Worm (Caenorhabditis elegans): Measurements from ENCODE around the gene C52E4.12.

C52E4.12 gene

DNA sequence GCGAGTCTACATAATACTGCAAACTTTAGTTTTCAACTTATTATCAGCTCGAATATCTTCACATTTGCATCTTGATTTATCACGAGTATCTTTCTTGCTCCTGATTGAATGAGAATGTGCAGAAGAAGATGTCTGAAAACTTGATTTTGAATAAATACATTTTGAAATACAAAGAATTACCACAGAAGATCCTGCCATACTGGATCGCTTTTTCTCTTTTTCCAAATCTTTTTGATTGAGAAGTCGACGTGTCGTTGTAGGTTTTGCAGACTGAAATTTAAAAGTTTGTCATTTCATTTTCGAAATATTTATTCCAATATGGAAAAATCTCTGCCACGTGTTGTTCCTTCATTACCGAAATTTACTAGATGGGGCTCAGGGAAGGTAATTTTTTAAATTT, at the start of gene C52E4.12:
C52E4.12 (plus strand) TSS at position 301 of the 400 bp plus-strand sequence.
- TF ChIP-seq gmeb-2 (tag; optimal IDR thresholded peaks at IDR 0.05) (no peak), ceh-9 (tag; optimal IDR thresholded peaks at IDR 0.05) (no peak)

DNA sequence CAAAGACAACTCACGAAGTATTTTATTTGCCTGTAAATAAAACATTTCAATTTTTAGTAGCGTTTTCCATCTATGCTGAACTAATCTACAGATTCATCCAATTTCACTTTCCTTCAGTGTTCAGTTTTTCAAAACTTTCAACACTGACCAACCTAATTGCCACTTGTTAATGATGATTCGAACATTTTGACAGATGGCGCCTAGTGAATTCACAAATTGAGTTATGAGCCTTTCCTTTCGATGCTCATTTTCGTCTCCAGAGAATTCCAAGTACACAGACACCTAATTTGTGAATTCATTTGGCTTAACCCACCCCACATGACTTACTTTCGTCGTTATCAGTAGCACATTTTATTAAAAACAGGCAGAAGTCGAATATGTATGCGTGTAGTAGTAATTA, 49.1 kb upstream of the C52E4.12 start:
- no peak for TF ChIP-seq nhr-11 (tag; optimal IDR thresholded peaks at IDR 0.05)
- TF ChIP-seq pag-3 (tag; optimal IDR thresholded peaks at IDR 0.05; ENCODE audit: borderline replicate concordance): no peak
- peak; percentile 53 for TF ChIP-seq unc-42 (tag; optimal IDR thresholded peaks at IDR 0.05)
- TF ChIP-seq hlh-8 (tag; optimal IDR thresholded peaks at IDR 0.05): no peak
- TF ChIP-seq sox-2 (GFP tag; IDR thresholded peaks at IDR 0.05): no peak
- no peak for TF ChIP-seq rnt-1 (tag; optimal IDR thresholded peaks at IDR 0.05)
- no peak for TF ChIP-seq sdc-2 (tag; optimal IDR thresholded peaks at IDR 0.05)

DNA sequence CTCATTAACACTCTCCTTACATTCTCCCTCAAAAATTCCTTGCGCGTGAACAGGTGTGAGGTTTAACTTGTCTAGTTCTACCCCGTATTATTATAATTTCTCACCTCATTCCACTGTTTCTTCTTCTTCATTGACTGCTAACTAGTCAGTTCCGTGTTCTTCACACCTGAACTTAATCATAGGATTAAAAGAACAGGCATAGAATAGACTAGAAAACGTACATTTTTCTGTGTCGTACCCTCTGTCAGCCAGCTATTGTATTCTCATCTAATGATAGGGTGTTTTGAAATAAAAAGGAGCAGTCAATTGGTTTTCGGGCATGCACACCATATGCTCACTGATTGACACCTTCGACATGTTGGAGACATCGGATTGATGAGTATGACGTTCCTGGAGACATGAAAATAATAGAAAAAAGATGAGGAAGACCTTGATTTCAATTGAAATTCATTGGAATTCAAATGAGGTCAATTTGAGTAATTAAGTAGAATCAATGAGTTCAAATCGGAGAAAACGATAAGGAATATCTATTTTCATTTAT, 48.5 kb upstream of the C52E4.12 start:
- no peak for TF ChIP-seq ztf-16 (tag; optimal IDR thresholded peaks at IDR 0.05)
- peak; percentile 86 for TF ChIP-seq unc-55 (GFP tag; optimal IDR thresholded peaks at IDR 0.05)

DNA sequence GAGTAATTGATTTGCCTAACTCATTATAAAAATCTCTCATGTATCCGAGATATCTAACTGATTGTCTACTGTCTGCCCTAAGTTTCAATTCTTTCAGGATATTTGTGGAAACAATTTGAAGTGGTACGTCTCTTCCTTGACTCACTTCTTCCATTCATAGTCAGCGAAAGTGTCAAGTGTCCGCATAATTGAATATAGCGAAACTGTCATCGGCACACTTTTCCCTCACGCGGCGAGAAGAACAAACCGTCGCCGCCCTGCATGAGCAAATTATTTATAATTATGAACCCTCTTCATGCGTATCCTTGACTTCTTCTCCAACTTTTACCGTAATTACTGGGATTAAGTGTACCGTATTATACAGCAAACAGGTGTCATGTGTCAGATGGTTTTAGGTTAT, 47.4 kb upstream of the C52E4.12 start:
- TF ChIP-seq ceh-45 (GFP tag; IDR thresholded peaks at IDR 0.05) (no peak), ceh-31 (tag; optimal IDR thresholded peaks at IDR 0.05) (peak; percentile 18), unc-42 (tag; optimal IDR thresholded peaks at IDR 0.05) (peak; percentile 48)

DNA sequence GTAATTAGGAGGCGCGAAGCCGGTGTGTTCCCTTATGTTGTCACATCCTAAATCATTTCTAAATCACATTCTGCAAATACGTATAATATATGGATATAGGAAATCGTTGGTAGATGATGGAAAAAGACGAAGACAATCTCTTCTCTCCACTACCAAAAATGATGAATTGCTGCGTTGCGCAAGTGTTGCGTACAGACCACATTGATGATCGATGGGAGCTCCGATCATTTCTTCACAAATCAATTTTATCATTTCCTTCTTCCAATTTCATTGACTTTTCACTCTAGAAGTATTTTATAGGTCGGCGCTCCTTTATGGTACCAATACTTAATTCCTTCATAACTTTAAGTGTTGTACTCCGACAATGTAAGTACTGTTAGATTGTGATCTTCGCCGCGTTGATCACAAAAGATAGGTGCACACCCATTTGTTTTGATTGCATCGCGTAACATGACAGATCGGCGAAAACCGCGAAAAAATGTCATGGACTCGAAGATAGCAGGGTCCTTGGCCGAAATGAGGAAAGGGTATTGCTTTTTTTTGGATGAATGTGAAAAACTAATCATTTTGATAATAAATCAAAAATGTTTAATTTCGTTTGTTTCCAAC, 46.3 kb upstream of the C52E4.12 start:
- TF ChIP-seq tbx-2 (tag; optimal IDR thresholded peaks at IDR 0.05): peak; percentile 6
- TF ChIP-seq unc-55 (GFP tag; optimal IDR thresholded peaks at IDR 0.05): peak; percentile 55
- TF ChIP-seq ceh-34 (tag; optimal IDR thresholded peaks at IDR 0.05): no peak
- TF ChIP-seq pag-3 (tag; optimal IDR thresholded peaks at IDR 0.05; ENCODE audit: borderline replicate concordance): no peak
- TF ChIP-seq pros-1 (tag; optimal IDR thresholded peaks at IDR 0.05): no peak
- no peak for TF ChIP-seq lin-11 (tag; optimal IDR thresholded peaks at IDR 0.05)
- no peak for TF ChIP-seq ahr-1 (tag; optimal IDR thresholded peaks at IDR 0.05)

DNA sequence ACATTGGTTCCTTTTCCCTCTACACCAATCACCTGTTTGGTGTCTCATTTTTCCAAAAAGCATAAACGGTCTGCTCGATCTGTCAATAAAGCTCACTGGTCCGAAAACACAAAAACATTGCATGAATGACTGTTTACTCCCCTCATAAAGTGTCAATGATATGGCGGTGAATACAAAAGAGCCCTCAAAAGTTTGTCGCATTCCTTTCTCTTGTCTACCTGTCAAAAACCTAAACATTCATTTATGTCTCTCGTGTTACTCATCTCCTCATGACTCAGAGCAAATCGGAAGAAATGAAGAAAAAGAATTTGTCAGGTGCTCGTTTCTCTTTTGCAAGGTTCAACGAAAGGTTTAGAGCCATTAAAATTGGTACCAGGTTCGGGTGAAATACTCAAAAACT, 44.7 kb upstream of the C52E4.12 start:
- TF ChIP-seq ceh-48 (tag; optimal IDR thresholded peaks at IDR 0.05): no peak
- no peak for TF ChIP-seq ceh-45 (GFP tag; IDR thresholded peaks at IDR 0.05)
- no peak for TF ChIP-seq ceh-14 (tag; optimal IDR thresholded peaks at IDR 0.05)
- TF ChIP-seq pag-3 (tag; optimal IDR thresholded peaks at IDR 0.05; ENCODE audit: borderline replicate concordance): no peak
- TF ChIP-seq hlh-6 (tag; optimal IDR thresholded peaks at IDR 0.05): no peak
- no peak for TF ChIP-seq pha-4 (tag; optimal IDR thresholded peaks at IDR 0.05)
- TF ChIP-seq madf-2 (tag; optimal IDR thresholded peaks at IDR 0.05): no peak
- TF ChIP-seq unc-55 (GFP tag; optimal IDR thresholded peaks at IDR 0.05): no peak
- no peak for TF ChIP-seq rnt-1 (tag; optimal IDR thresholded peaks at IDR 0.05)
- no peak for TF ChIP-seq C08G9.2 (tag; optimal IDR thresholded peaks at IDR 0.05)

DNA sequence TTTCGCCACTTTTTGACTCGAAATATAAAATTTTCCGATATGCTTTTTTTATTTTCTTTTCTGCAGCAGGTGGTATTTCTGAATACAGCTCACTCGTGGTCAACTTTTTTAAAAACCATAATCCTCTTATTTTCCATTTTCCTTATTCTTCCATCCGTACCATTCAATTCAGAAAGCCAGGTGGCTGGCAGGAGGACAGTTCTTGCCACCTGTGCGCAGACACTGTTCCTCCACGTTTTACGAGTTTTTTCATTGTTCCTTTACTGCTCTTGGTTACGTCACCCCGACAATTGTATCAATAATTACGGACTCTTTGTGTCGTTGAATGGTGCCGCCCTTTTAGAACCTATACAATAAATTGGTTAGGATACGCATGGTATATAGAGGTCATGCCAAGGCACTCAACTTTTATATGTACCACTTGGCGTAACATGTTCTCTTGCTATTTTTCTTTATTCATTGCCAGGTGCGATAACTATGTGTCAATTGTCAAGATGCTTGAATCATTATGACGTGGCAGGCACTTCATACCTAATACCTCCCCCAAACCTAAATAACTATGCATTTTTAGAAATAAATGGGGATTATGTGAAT, 43.0 kb upstream of the C52E4.12 start:
- no peak for TF ChIP-seq F13H6.1 (tag; optimal IDR thresholded peaks at IDR 0.05)
- TF ChIP-seq ceh-22 (tag; optimal IDR thresholded peaks at IDR 0.05): no peak
- peak; percentile 62 for TF ChIP-seq sox-2 (GFP tag; IDR thresholded peaks at IDR 0.05)
- no peak for TF ChIP-seq ets-4 (tag; optimal IDR thresholded peaks at IDR 0.05)
- no peak for TF ChIP-seq ahr-1 (tag; optimal IDR thresholded peaks at IDR 0.05)
- no peak for TF ChIP-seq nfya-1 (tag; optimal IDR thresholded peaks at IDR 0.05)
- TF ChIP-seq mec-3 (tag; optimal IDR thresholded peaks at IDR 0.05; ENCODE audit: borderline replicate concordance): no peak

All from whole organism, late embryonic.